Worm (Caenorhabditis elegans) whole organism, mixed stage, embryonic: ENCODE data around the gene idpa-1.
"Not testable (repeated sequence)": the region's sequence is repeated elsewhere in the genome, so short reads cannot be mapped to it uniquely, and the experiment has no call there.

Source experiments
- M03D4.4 ChIP-seq: sonication (generic microtip); optimal IDR thresholded peaks from 2 replicates; lab custom pipeline; 2017; ENCODE audit warnings: mild to moderate bottlenecking, missing genetic modification characterization, missing compliant biosample characterization
- blmp-1 ChIP-seq: fragments of 150-350 bp; optimal IDR thresholded peaks from 2 replicates; lab custom pipeline; 2014; ENCODE audit warnings: missing biosample characterization, missing genetic modification characterization
- ceh-43 ChIP-seq: fragments of 200-800 bp; sonication (Bioruptor generic); optimal IDR thresholded peaks from 2 replicates; lab custom pipeline; 2018; ENCODE audit warnings: mild to moderate bottlenecking, missing genetic modification characterization, moderate library complexity, missing compliant biosample characterization
- ceh-83 ChIP-seq: fragments of 200-800 bp; sonication (Bioruptor generic); optimal IDR thresholded peaks from 2 replicates; lab custom pipeline; 2018; ENCODE audit warnings: mild to moderate bottlenecking, missing genetic modification characterization, missing compliant biosample characterization
- ces-1 ChIP-seq: fragments of 150-350 bp; optimal IDR thresholded peaks from 2 replicates; lab custom pipeline; 2014; ENCODE audit warnings: missing biosample characterization, missing genetic modification reagents, missing genetic modification characterization
- cnd-1 ChIP-seq: fragments of 200-800 bp; sonication (Bioruptor generic); optimal IDR thresholded peaks from 2 replicates; lab custom pipeline; 2018; ENCODE audit warnings: mild to moderate bottlenecking, missing genetic modification characterization, missing compliant biosample characterization
- elt-1 ChIP-seq: sonication (generic microtip); optimal IDR thresholded peaks from 2 replicates; lab custom pipeline; 2017; ENCODE audit warnings: missing genetic modification characterization, mild to moderate bottlenecking, missing compliant biosample characterization, antibody characterized with exemption, moderate library complexity, borderline replicate concordance; ENCODE audit not compliant: insufficient read depth
- elt-3 ChIP-seq: fragments of 150-350 bp; optimal IDR thresholded peaks from 2 replicates; lab custom pipeline; 2014; ENCODE audit warnings: missing biosample characterization, missing genetic modification characterization
- flh-1 ChIP-seq: fragments of 200-800 bp; sonication (Bioruptor generic); optimal IDR thresholded peaks from 2 replicates; lab custom pipeline; 2018; ENCODE audit warnings: mild to moderate bottlenecking, missing genetic modification characterization, moderate library complexity, missing compliant biosample characterization
- ham-2 ChIP-seq: fragments of 200-800 bp; sonication (Bioruptor generic); optimal IDR thresholded peaks from 2 replicates; lab custom pipeline; 2018; ENCODE audit warnings: mild to moderate bottlenecking, missing genetic modification characterization, missing compliant biosample characterization
- hlh-1 ChIP-seq: fragments of 150-350 bp; optimal IDR thresholded peaks from 2 replicates; lab custom pipeline; 2014; ENCODE audit warnings: missing biosample characterization, missing genetic modification reagents, missing genetic modification characterization
- lin-13 ChIP-seq: fragments of 150-350 bp; optimal IDR thresholded peaks from 2 replicates; lab custom pipeline; 2014; ENCODE audit warnings: missing biosample characterization, missing genetic modification characterization
- lin-32 ChIP-seq: fragments of 200-800 bp; sonication (Bioruptor generic); optimal IDR thresholded peaks from 2 replicates; lab custom pipeline; 2018; ENCODE audit warnings: mild to moderate bottlenecking, missing genetic modification characterization, missing compliant biosample characterization
- lsy-2 ChIP-seq: fragments of 150-350 bp; optimal IDR thresholded peaks from 2 replicates; lab custom pipeline; 2014; ENCODE audit warnings: missing biosample characterization, missing genetic modification characterization
- mab-5 ChIP-seq: fragments of 150-350 bp; optimal IDR thresholded peaks from 2 replicates; lab custom pipeline; 2014; ENCODE audit warnings: missing biosample characterization, missing genetic modification characterization
- mep-1 ChIP-seq: fragments of 150-350 bp; optimal IDR thresholded peaks from 2 replicates; lab custom pipeline; 2017; ENCODE audit warnings: missing biosample characterization, missing genetic modification reagents, missing genetic modification characterization, inconsistent platforms
- mls-2 ChIP-seq: sonication (generic microtip); optimal IDR thresholded peaks from 2 replicates; lab custom pipeline; 2016; ENCODE audit warnings: mild to moderate bottlenecking, missing genetic modification characterization, moderate library complexity, missing compliant biosample characterization
- nhr-2 ChIP-seq: fragments of 150-350 bp; optimal IDR thresholded peaks from 2 replicates; lab custom pipeline; 2014; ENCODE audit warnings: missing biosample characterization, missing genetic modification characterization
- nhr-237 ChIP-seq: fragments of 150-350 bp; optimal IDR thresholded peaks from 2 replicates; lab custom pipeline; 2014; ENCODE audit warnings: missing biosample characterization, missing genetic modification characterization
- nhr-76 ChIP-seq: sonication (generic microtip); optimal IDR thresholded peaks from 2 replicates; lab custom pipeline; 2017; ENCODE audit warnings: missing biosample characterization, missing genetic modification characterization
- pha-4 ChIP-seq: fragments of 150-350 bp; optimal IDR thresholded peaks from 2 replicates; lab custom pipeline; 2018; ENCODE audit warnings: missing biosample characterization, missing genetic modification reagents, missing genetic modification characterization
- sem-2 ChIP-seq: fragments of 200-800 bp; sonication (Bioruptor generic); optimal IDR thresholded peaks from 2 replicates; lab custom pipeline; 2018; ENCODE audit warnings: mild to moderate bottlenecking, missing genetic modification characterization, missing compliant biosample characterization
- snpc-4 ChIP-seq: fragments of 150-350 bp; optimal IDR thresholded peaks from 2 replicates; lab custom pipeline; 2014; ENCODE audit warnings: missing biosample characterization, missing genetic modification characterization
- sptf-1 ChIP-seq: sonication (generic microtip); optimal IDR thresholded peaks from 2 replicates; lab custom pipeline; 2017; ENCODE audit warnings: mild to moderate bottlenecking, missing genetic modification characterization, moderate library complexity, missing compliant biosample characterization
- tbx-8 ChIP-seq: fragments of 200-800 bp; sonication (Bioruptor generic); optimal IDR thresholded peaks from 2 replicates; lab custom pipeline; 2018; ENCODE audit warnings: mild to moderate bottlenecking, missing genetic modification characterization, moderate library complexity, missing compliant biosample characterization
- unc-120 ChIP-seq: sonication (generic microtip); optimal IDR thresholded peaks from 2 replicates; lab custom pipeline; 2017; ENCODE audit warnings: missing genetic modification characterization, missing compliant biosample characterization; ENCODE audit not compliant: poor library complexity, severe bottlenecking
- unc-39 ChIP-seq: fragments of 150-350 bp; optimal IDR thresholded peaks from 2 replicates; lab custom pipeline; 2014; ENCODE audit warnings: missing biosample characterization, missing genetic modification characterization
- zip-8 ChIP-seq: fragments of 150-350 bp; optimal IDR thresholded peaks from 2 replicates; lab custom pipeline; 2014; ENCODE audit warnings: missing biosample characterization, missing genetic modification characterization
- ztf-11 ChIP-seq: fragments of 150-350 bp; optimal IDR thresholded peaks from 2 replicates; lab custom pipeline; 2014; ENCODE audit warnings: missing biosample characterization, missing genetic modification characterization

idpa-1 gene

DNA sequence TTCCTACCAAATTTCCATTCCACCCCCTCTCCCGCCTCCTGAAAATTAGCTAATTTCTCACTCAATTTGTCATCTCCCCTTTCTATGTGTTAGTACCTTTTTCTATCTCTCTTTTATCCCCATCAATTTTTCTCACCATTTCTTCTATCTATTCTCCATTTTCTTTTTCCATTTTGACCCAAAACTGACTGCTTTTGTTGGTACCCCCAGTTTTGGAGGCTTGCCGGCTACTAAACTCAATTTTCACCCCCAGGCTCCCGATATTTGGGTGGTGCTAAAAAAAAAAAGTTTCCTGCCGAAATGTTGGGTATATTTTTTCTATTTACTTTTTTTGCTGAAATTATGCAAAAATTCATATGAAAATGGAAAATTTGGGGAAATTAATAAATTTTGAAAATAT is 6.8 kb upstream of the idpa-1 start:
- TF ChIP-seq ces-1 (GFP tag; lab: Kevin White, UChicago) (peak; percentile 64), zip-8 (tag; lab: Kevin White, UChicago) (no peak)

DNA sequence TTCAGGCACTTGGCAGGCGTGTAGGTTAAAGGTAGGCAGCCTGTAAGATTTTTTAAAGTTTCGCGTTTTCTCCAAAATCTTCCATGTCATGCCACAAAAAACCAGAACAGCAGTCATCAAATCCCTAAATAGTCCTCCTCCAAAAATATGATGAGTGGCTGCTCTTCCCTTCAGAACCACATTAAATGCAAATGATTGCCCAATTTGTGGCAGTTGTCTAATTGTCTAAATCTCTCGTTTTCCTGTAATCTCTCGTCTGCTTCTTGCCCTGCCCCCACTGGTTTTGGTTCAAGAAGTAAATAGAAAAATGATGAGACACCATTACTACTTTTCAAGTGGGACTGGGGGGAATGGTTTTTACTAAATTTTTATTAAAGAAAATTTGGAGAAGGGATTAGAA is 3.1 kb upstream of the idpa-1 start:
- TF ChIP-seq mab-5 (tag; lab: Kevin White, UChicago) (no peak), ces-1 (GFP tag; lab: Kevin White, UChicago) (peak; percentile 87)

DNA sequence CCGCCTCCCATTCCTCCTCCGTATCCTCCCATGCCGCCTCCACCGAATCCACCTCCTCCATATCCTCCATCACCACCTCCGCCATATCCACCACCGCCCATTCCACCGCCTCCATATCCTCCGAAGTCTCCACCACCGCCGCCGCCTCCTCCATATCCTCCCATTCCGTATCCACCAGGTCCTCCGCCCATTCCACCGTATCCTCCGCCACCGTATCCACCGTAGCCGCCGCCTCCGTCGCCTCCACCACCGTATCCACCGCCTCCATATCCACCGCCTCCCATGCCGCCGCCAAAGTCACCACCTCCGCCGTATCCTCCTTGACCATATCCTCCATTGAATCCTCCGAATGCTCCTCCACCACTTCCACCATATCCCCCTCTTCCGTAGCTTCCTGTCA is 1.3 kb downstream of the idpa-1 start:
- TF ChIP-seq snpc-4 (no peak), ces-1 (GFP tag; lab: Kevin White, UChicago) (no peak), elt-3 (tag; lab: Kevin White, UChicago) (no peak), tbx-8 (GFP tag; lab: Kevin White, UChicago) (no peak), nhr-2 (tag; lab: Kevin White, UChicago) (no peak), mab-5 (tag; lab: Kevin White, UChicago) (no peak), pha-4 (tag; lab: Kevin White, UChicago) (no peak), mls-2 (tag; lab: Kevin White, UChicago) (no peak), elt-1 (no peak), flh-1 (no peak), ceh-43 (GFP tag; lab: Kevin White, UChicago) (no peak), hlh-1 (tag; lab: Kevin White, UChicago) (no peak), unc-39 (no peak), nhr-76 (tag; lab: Kevin White, UChicago) (no peak), ham-2 (GFP tag; lab: Kevin White, UChicago) (no peak), sem-2 (GFP tag; lab: Kevin White, UChicago) (no peak), unc-120 (tag; lab: Kevin White, UChicago) (no peak)

DNA sequence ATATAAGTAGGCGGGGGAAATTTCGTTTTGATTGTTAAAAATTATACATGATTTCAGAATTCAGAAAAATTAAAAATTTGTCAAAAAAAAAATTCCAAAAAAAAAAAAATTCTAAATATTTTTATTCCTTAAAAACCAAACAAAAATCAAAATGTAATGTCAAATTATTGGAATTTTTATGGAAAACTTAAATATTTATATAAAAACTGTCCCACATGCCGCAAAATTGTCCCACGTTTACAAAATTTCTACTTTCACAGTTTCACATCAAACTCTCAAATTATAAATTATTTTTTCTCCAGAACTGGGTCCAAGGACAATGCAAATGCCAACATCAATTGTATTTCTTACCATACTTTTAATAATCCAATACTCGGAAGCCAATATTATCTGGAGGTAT is 9.6 kb downstream of the idpa-1 start, which contains the start of gene F56F11.1:
F56F11.1 (plus strand) TSS at position 301 of the 400 bp plus-strand sequence.
- TF ChIP-seq nhr-76 (tag; lab: Kevin White, UChicago) (no peak), snpc-4 (no peak), nhr-237 (no peak), blmp-1 (no peak), lsy-2 (no peak), lin-13 (tag; lab: Kevin White, UChicago) (no peak), nhr-2 (tag; lab: Kevin White, UChicago) (no peak), unc-120 (tag; lab: Kevin White, UChicago) (no peak), sptf-1 (tag; lab: Kevin White, UChicago) (no peak), ztf-11 (no peak), ceh-83 (no peak), M03D4.4 (no peak), hlh-1 (tag; lab: Kevin White, UChicago) (no peak), ceh-43 (GFP tag; lab: Kevin White, UChicago) (no peak), cnd-1 (no peak), mep-1 (tag; lab: Kevin White, UChicago) (no peak), zip-8 (tag; lab: Kevin White, UChicago) (no peak), lin-32 (GFP tag; lab: Kevin White, UChicago) (no peak), unc-39 (no peak)
- TF ChIP-seq, all 35 proteins: peak for 0

DNA sequence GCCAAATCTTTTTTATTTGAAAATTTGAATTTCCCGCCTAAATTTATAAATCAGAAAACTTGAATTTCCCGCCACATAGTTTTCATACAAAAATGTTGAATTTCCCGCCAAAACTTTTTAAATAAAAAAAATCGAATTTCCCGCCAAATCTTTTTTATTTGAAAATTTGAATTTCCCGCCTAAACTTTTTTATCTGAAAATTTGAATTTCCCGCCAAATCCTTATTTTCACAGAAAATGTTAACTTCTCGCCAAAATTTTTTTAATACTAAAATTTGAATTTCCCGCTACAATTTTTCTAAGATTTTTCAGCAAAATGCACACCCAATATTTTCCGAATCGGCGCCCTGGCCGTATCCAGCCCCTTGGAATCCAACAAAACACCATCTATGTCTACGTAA is 19.0 kb downstream of the idpa-1 start, which contains the start of gene F56F11.2:
F56F11.2 (plus strand) TSS at position 301 of the 400 bp plus-strand sequence.
- not testable (repeated sequence) for TF ChIP-seq lsy-2; pha-4 (tag; lab: Kevin White, UChicago); ceh-43 (GFP tag; lab: Kevin White, UChicago)

DNA sequence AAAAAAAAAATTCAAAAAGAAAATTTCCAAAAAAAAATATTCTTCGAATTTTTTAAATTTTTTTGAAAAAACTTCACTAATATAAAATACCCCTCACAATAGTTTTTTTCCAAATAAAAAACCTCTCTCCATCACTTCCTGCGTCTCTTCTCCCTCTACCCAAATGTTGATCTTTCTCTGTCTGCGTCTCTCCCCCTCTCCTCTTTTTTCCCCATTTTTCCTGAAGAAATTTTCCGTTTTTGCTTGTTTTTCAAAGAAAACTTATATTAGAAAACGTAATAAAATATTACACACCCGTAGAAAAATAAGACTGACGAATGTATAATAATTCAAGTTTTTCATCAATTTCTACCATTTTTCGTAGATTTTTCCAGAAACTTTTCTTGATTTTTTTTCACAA is 19.9 kb downstream of the idpa-1 start:
- TF ChIP-seq mab-5 (tag; lab: Kevin White, UChicago) (no peak), unc-120 (tag; lab: Kevin White, UChicago) (peak; percentile 17)
